Worm (Caenorhabditis elegans) whole organism, L3 larva: Measurements from ENCODE around the gene mel-32.

Experiments used
- R02D3.7 ChIP-seq: fragments of 150-350 bp; optimal IDR thresholded peaks from 2 replicates; lab custom pipeline; 2014; ENCODE audit warnings: missing biosample characterization, missing genetic modification characterization
- ZK546.5 ChIP-seq: sonication (generic microtip); optimal IDR thresholded peaks from 2 replicates; lab custom pipeline; 2017; ENCODE audit warnings: missing biosample characterization, missing genetic modification characterization
- aly-2 ChIP-seq: fragments of 150-350 bp; optimal IDR thresholded peaks from 2 replicates; lab custom pipeline; 2014; ENCODE audit warnings: missing biosample characterization, missing genetic modification characterization
- ama-1 ChIP-seq: fragments of 150-350 bp; optimal IDR thresholded peaks from 2 replicates; lab custom pipeline; 2018
- ceh-16 ChIP-seq: sonication (generic microtip); optimal IDR thresholded peaks from 2 replicates; lab custom pipeline; 2017; ENCODE audit warnings: missing biosample characterization, missing genetic modification characterization
- ceh-28 ChIP-seq: fragments of 150-350 bp; optimal IDR thresholded peaks from 2 replicates; lab custom pipeline; 2014; ENCODE audit warnings: missing biosample characterization, missing genetic modification reagents, missing genetic modification characterization
- ceh-82 ChIP-seq: fragments of 150-350 bp; optimal IDR thresholded peaks from 2 replicates; lab custom pipeline; 2014; ENCODE audit warnings: missing biosample characterization, missing genetic modification characterization
- ceh-9 ChIP-seq: sonication (generic microtip); optimal IDR thresholded peaks from 2 replicates; lab custom pipeline; 2018; ENCODE audit warnings: missing biosample characterization, missing genetic modification characterization
- daf-12 ChIP-seq: fragments of 150-350 bp; optimal IDR thresholded peaks from 2 replicates; lab custom pipeline; 2014; ENCODE audit warnings: missing biosample characterization, missing genetic modification reagents, missing genetic modification characterization
- egl-27 ChIP-seq: sonication (generic microtip); optimal IDR thresholded peaks from 4 replicates; lab custom pipeline; 2017; ENCODE audit warnings: missing biosample characterization, missing genetic modification reagents, missing genetic modification characterization
- egl-5 ChIP-seq: fragments of 150-350 bp; optimal IDR thresholded peaks from 2 replicates; lab custom pipeline; 2017; ENCODE audit warnings: missing biosample characterization, missing genetic modification reagents, missing genetic modification characterization, inconsistent platforms
- elt-1 ChIP-seq: fragments of 150-350 bp; optimal IDR thresholded peaks from 2 replicates; lab custom pipeline; 2014; ENCODE audit warnings: missing biosample characterization, missing genetic modification characterization
- elt-2 ChIP-seq: sonication (generic microtip); optimal IDR thresholded peaks from 2 replicates; lab custom pipeline; 2016; ENCODE audit warnings: missing genetic modification reagents, mild to moderate bottlenecking, missing genetic modification characterization, missing compliant biosample characterization
- elt-3 ChIP-seq, 3 experiments: fragments of 150-350 bp in 1 of 3; sonication (generic microtip) in 2 of 3; optimal IDR thresholded peaks; 2 replicates in 2 of 3; 4 replicates in 1 of 3; lab custom pipeline; 2014 to 2017; ENCODE audit warnings: missing biosample characterization in 3 of 3, missing genetic modification characterization in 3 of 3
- eor-1 ChIP-seq, 2 experiments: fragments of 150-350 bp; optimal IDR thresholded peaks; 2 replicates each; lab custom pipeline; 2014 to 2018; ENCODE audit warnings: missing biosample characterization in 2 of 2, missing genetic modification characterization in 2 of 2
- fkh-10 ChIP-seq: sonication (generic microtip); optimal IDR thresholded peaks from 2 replicates; lab custom pipeline; 2017; ENCODE audit warnings: missing biosample characterization, missing genetic modification reagents, missing genetic modification characterization
- fkh-2 ChIP-seq: fragments of 150-350 bp; optimal IDR thresholded peaks from 2 replicates; lab custom pipeline; 2014; ENCODE audit warnings: missing biosample characterization, missing genetic modification reagents, missing genetic modification characterization
- fos-1 ChIP-seq: fragments of 150-350 bp; optimal IDR thresholded peaks from 2 replicates; lab custom pipeline; 2014; ENCODE audit warnings: missing biosample characterization, missing genetic modification characterization
- hmg-11 ChIP-seq: sonication (generic microtip); optimal IDR thresholded peaks from 2 replicates; lab custom pipeline; 2016; ENCODE audit warnings: missing genetic modification characterization, missing compliant biosample characterization
- jun-1 ChIP-seq: fragments of 150-350 bp; optimal IDR thresholded peaks from 2 replicates; lab custom pipeline; 2014; ENCODE audit warnings: missing biosample characterization, missing genetic modification reagents, missing genetic modification characterization
- lin-15B ChIP-seq: fragments of 150-350 bp; optimal IDR thresholded peaks from 2 replicates; lab custom pipeline; 2014; ENCODE audit warnings: missing biosample characterization, missing genetic modification characterization
- lin-39 ChIP-seq: fragments of 150-350 bp; optimal IDR thresholded peaks from 2 replicates; lab custom pipeline; 2018; ENCODE audit warnings: missing biosample characterization, missing genetic modification reagents, missing genetic modification characterization
- lsy-12 ChIP-seq: sonication (generic microtip); optimal IDR thresholded peaks from 2 replicates; lab custom pipeline; 2016; ENCODE audit warnings: mild to moderate bottlenecking, missing genetic modification characterization, missing compliant biosample characterization
- mdl-1 ChIP-seq: fragments of 150-350 bp; optimal IDR thresholded peaks from 2 replicates; lab custom pipeline; 2014; ENCODE audit warnings: missing biosample characterization, missing genetic modification characterization
- mml-1 ChIP-seq: fragments of 150-350 bp; sonication (generic microtip); optimal IDR thresholded peaks from 3 replicates; lab custom pipeline; 2014; ENCODE audit warnings: missing biosample characterization, missing genetic modification characterization
- nfya-1 ChIP-seq: sonication (generic microtip); optimal IDR thresholded peaks from 2 replicates; lab custom pipeline; 2017; ENCODE audit warnings: missing genetic modification characterization, mild to moderate bottlenecking, missing compliant biosample characterization, antibody characterized with exemption, moderate library complexity; ENCODE audit not compliant: insufficient read depth
- nhr-11 ChIP-seq: fragments of 150-350 bp; optimal IDR thresholded peaks from 2 replicates; lab custom pipeline; 2014; ENCODE audit warnings: missing biosample characterization, missing genetic modification characterization
- nhr-12 ChIP-seq: fragments of 150-350 bp; optimal IDR thresholded peaks from 2 replicates; lab custom pipeline; 2014; ENCODE audit warnings: missing biosample characterization, missing genetic modification characterization
- nhr-23 ChIP-seq: fragments of 150-350 bp; optimal IDR thresholded peaks from 2 replicates; lab custom pipeline; 2014; ENCODE audit warnings: missing biosample characterization, missing genetic modification reagents, missing genetic modification characterization
- nhr-237 ChIP-seq: fragments of 150-350 bp; optimal IDR thresholded peaks from 2 replicates; lab custom pipeline; 2014; ENCODE audit warnings: missing biosample characterization, missing genetic modification characterization
- nhr-25 ChIP-seq: sonication (generic microtip); optimal IDR thresholded peaks from 2 replicates; lab custom pipeline; 2017; ENCODE audit warnings: missing biosample characterization, missing genetic modification characterization
- nhr-28 ChIP-seq: fragments of 150-350 bp; optimal IDR thresholded peaks from 2 replicates; lab custom pipeline; 2014; ENCODE audit warnings: missing biosample characterization, missing genetic modification characterization
- nhr-43 ChIP-seq: sonication (generic microtip); optimal IDR thresholded peaks from 2 replicates; lab custom pipeline; 2016; ENCODE audit warnings: mild to moderate bottlenecking, missing genetic modification characterization, missing compliant biosample characterization; ENCODE audit not compliant: poor library complexity, severe bottlenecking
- nhr-67 ChIP-seq: fragments of 150-350 bp; optimal IDR thresholded peaks from 2 replicates; lab custom pipeline; 2014; ENCODE audit warnings: missing biosample characterization, missing genetic modification characterization
- nhr-76 ChIP-seq: fragments of 150-350 bp; sonication (generic microtip); optimal IDR thresholded peaks from 5 replicates; lab custom pipeline; 2014; ENCODE audit warnings: missing biosample characterization, missing genetic modification characterization
- nhr-77 ChIP-seq: fragments of 150-350 bp; optimal IDR thresholded peaks from 2 replicates; lab custom pipeline; 2014; ENCODE audit warnings: missing biosample characterization, missing genetic modification characterization
- pha-4 ChIP-seq: fragments of 150-350 bp; optimal IDR thresholded peaks from 2 replicates; lab custom pipeline; 2014; ENCODE audit warnings: missing biosample characterization, missing genetic modification reagents, missing genetic modification characterization
- pqm-1 ChIP-seq: fragments of 150-350 bp; optimal IDR thresholded peaks from 2 replicates; lab custom pipeline; 2017; ENCODE audit warnings: missing biosample characterization, missing genetic modification characterization, inconsistent platforms
- sea-2 ChIP-seq: fragments of 150-350 bp; sonication (generic microtip); optimal IDR thresholded peaks from 4 replicates; lab custom pipeline; 2014; ENCODE audit warnings: missing biosample characterization, missing genetic modification reagents, missing genetic modification characterization
- skn-1 ChIP-seq: fragments of 150-350 bp; optimal IDR thresholded peaks from 2 replicates; lab custom pipeline; 2014; ENCODE audit warnings: missing biosample characterization, missing genetic modification characterization
- snpc-4 ChIP-seq: fragments of 150-350 bp; optimal IDR thresholded peaks from 2 replicates; lab custom pipeline; 2014; ENCODE audit warnings: missing biosample characterization, missing genetic modification characterization
- tbx-2 ChIP-seq: sonication (generic microtip); optimal IDR thresholded peaks from 2 replicates; lab custom pipeline; 2016; ENCODE audit warnings: mild to moderate bottlenecking, missing genetic modification characterization, missing compliant biosample characterization
- unc-39 ChIP-seq: sonication (generic microtip); optimal IDR thresholded peaks from 4 replicates; lab custom pipeline; 2017; ENCODE audit warnings: missing biosample characterization, missing genetic modification characterization
- unc-62 ChIP-seq: fragments of 150-350 bp; sonication (generic microtip); optimal IDR thresholded peaks from 4 replicates; lab custom pipeline; 2014; ENCODE audit warnings: missing biosample characterization, missing genetic modification reagents, missing genetic modification characterization
- zag-1 ChIP-seq: fragments of 150-350 bp; optimal IDR thresholded peaks from 2 replicates; lab custom pipeline; 2014; ENCODE audit warnings: missing biosample characterization, missing genetic modification characterization
- ztf-11 ChIP-seq: fragments of 150-350 bp; optimal IDR thresholded peaks from 2 replicates; lab custom pipeline; 2014; ENCODE audit warnings: missing biosample characterization, missing genetic modification characterization
- ztf-4 ChIP-seq: fragments of 150-350 bp; optimal IDR thresholded peaks from 2 replicates; lab custom pipeline; 2014; ENCODE audit warnings: missing biosample characterization, missing genetic modification characterization

The mel-32 gene

ce11 chrIII:6467005-6467404 is 24.2 kb upstream of the mel-32 start, which contains the start of gene T26A5.2:
Gene T26A5.2, plus strand, starts transcription at chrIII:6467305.
- TF ChIP-seq ceh-28 (tag; lab: Kevin White, UChicago) (no peak), egl-5 (tag; lab: Kevin White, UChicago) (no peak), nhr-43 (tag; lab: Kevin White, UChicago) (no peak)

DNA sequence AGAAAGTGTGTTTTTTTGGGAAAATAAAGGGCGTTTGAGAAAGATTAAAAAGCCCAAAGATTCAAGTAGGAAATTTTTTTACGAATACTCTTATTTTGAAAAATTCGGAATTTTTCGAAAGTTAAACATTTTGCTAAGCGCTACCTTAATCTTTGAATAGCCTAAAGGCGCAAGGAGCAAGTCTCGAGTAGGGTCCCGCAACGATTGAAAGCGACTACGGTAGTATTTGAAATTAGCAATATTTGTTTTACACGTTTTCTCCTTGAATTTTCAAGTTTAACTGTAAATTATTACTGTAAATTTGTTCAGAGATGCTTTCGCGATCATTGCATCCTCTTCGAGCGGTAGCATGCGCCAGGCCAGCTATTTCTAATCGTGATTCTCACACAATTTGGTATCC is 22.1 kb upstream of the mel-32 start, which contains the start of gene nduf-2.2:
nduf-2.2 (plus strand) TSS at position 310 of the 400 bp plus-strand sequence.
- TF ChIP-seq zag-1 (no peak), fkh-10 (GFP tag; lab: Kevin White, UChicago) (no peak), ceh-82 (tag; lab: Kevin White, UChicago) (no peak), pha-4 (no peak)

ce11 chrIII:6464113-6464571 is 21.3 kb upstream of the mel-32 start:
- peak; percentile 86 for TF ChIP-seq pha-4
- TF ChIP-seq ceh-28 (tag; lab: Kevin White, UChicago) = peak; percentile 72
- TF ChIP-seq nhr-237 (tag; lab: Kevin White, UChicago) = no peak
- TF ChIP-seq egl-5 (tag; lab: Kevin White, UChicago) = no peak
- TF ChIP-seq nhr-76 (tag; lab: Kevin White, UChicago) = no peak
- TF ChIP-seq tbx-2 = peak; percentile 62
- peak; percentile 92 for TF ChIP-seq nhr-25
- no peak for TF ChIP-seq nhr-28 (tag; lab: Kevin White, UChicago)
- TF ChIP-seq sea-2 (GFP tag; lab: Kevin White, UChicago) = no peak
- TF ChIP-seq ztf-4 (tag; lab: Kevin White, UChicago) = no peak
- peak in 2 of 3 experiments; percentile 8 to 36 for TF ChIP-seq elt-3 (tag; optimal IDR thresholded peaks at IDR 0.05; lab: Kevin White, UChicago)
- no peak for TF ChIP-seq unc-39 (tag; lab: Kevin White, UChicago)
- no peak for TF ChIP-seq ceh-9 (tag; lab: Kevin White, UChicago)
- TF ChIP-seq fos-1 (tag; lab: Kevin White, UChicago) = peak; percentile 33
- TF ChIP-seq jun-1 (tag; lab: Kevin White, UChicago) = peak; percentile 92
- no peak for TF ChIP-seq skn-1
- TF ChIP-seq zag-1 = no peak
- TF ChIP-seq nhr-43 (tag; lab: Kevin White, UChicago) = peak; percentile 74
- TF ChIP-seq aly-2 (tag; lab: Kevin White, UChicago) = no peak
- peak; percentile 93 for TF ChIP-seq lsy-12
- TF ChIP-seq snpc-4 (tag; lab: Kevin White, UChicago) = peak; percentile 49
- no peak for TF ChIP-seq ceh-16 (tag; lab: Kevin White, UChicago)
- no peak for TF ChIP-seq daf-12 (tag; lab: Kevin White, UChicago)
- no peak for TF ChIP-seq fkh-2 (tag; lab: Kevin White, UChicago)
- peak; percentile 97 for TF ChIP-seq lin-39 (tag; lab: Kevin White, UChicago)
- TF ChIP-seq R02D3.7 (tag; lab: Kevin White, UChicago) = peak; percentile 50
- TF ChIP-seq unc-62 (GFP tag; lab: Kevin White, UChicago) = no peak
- TF ChIP-seq nhr-77 = peak; percentile 71
- TF ChIP-seq hmg-11 (tag; lab: Kevin White, UChicago) = no peak
- TF ChIP-seq elt-1 (tag; lab: Kevin White, UChicago) = peak; percentile 25
- TF ChIP-seq ZK546.5 (tag; lab: Kevin White, UChicago) = no peak
- TF ChIP-seq ceh-82 (tag; lab: Kevin White, UChicago) = no peak
- TF ChIP-seq nhr-11 (tag; lab: Kevin White, UChicago) = peak; percentile 44
- peak; percentile 99 for TF ChIP-seq elt-2 (tag; lab: Kevin White, UChicago)
- peak; percentile 43 for TF ChIP-seq egl-27 (tag; lab: Kevin White, UChicago)
- TF ChIP-seq mdl-1 (tag; lab: Kevin White, UChicago) = peak; percentile 60
- no peak for TF ChIP-seq nhr-12
- no peak for TF ChIP-seq mml-1 (tag; lab: Kevin White, UChicago)
- TF ChIP-seq ama-1 (lab: Kevin White, UChicago) = peak; percentile 50
- TF ChIP-seq pqm-1 (tag; lab: Kevin White, UChicago) = peak; percentile 94
- no peak for TF ChIP-seq ztf-11 (tag; lab: Kevin White, UChicago)
- TF ChIP-seq fkh-10 (GFP tag; lab: Kevin White, UChicago) = no peak
- no peak for TF ChIP-seq nhr-67 (tag; lab: Kevin White, UChicago)
- TF ChIP-seq eor-1 (tag; optimal IDR thresholded peaks at IDR 0.05; lab: Kevin White, UChicago) = no peak
- peak; percentile 84 for TF ChIP-seq lin-15B (tag; lab: Kevin White, UChicago)
- TF ChIP-seq nfya-1 (tag; lab: Kevin White, UChicago) = peak; percentile 97
- TF ChIP-seq nhr-23 (tag; lab: Kevin White, UChicago) = peak; percentile 75
